Worm (Caenorhabditis elegans): Measurements from ENCODE around the gene nlp-5.

Gene nlp-5

DNA sequence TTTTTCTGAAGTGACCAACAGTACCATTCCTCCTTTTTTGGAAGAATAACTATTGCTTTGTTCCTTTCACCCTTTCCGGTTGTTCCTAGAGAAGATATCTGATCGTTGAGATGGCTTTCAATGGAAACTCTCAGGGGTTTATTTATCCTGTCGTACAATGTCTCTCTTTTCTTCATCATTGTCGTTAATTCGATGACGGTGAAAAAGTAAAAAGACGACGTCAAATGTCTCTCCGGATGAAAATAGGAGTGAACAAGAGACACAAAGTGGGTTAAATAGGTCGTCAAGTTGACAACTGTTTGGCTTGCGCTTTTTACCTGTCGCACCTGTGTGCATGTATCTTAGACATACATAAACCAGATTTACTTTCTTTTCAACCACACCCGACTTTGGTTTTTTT is 44.3 kb upstream of the nlp-5 start:
- TF ChIP-seq rnt-1 (tag; optimal IDR thresholded peaks at IDR 0.05): no peak
- no peak for TF ChIP-seq hlh-15 (tag; optimal IDR thresholded peaks at IDR 0.05)
- TF ChIP-seq lin-11 (tag; optimal IDR thresholded peaks at IDR 0.05): no peak
- no peak for TF ChIP-seq T23F11.4 (GFP tag; optimal IDR thresholded peaks at IDR 0.05)
- TF ChIP-seq ceh-45 (GFP tag; IDR thresholded peaks at IDR 0.05): no peak
- TF ChIP-seq Y22D7AL.16 (tag; optimal IDR thresholded peaks at IDR 0.05): no peak
- TF ChIP-seq ceh-31 (tag; optimal IDR thresholded peaks at IDR 0.05): no peak
- TF ChIP-seq gmeb-2 (tag; optimal IDR thresholded peaks at IDR 0.05): no peak
- TF ChIP-seq fkh-6 (tag; optimal IDR thresholded peaks at IDR 0.05): no peak
- TF ChIP-seq unc-86 (tag; optimal IDR thresholded peaks at IDR 0.05): no peak
- TF ChIP-seq ceh-22 (tag; optimal IDR thresholded peaks at IDR 0.05): no peak
- no peak for TF ChIP-seq odd-2 (tag; optimal IDR thresholded peaks at IDR 0.05)
- no peak for TF ChIP-seq tbx-7 (tag; optimal IDR thresholded peaks at IDR 0.05)
- TF ChIP-seq che-1 (tag; optimal IDR thresholded peaks at IDR 0.05): no peak
- TF ChIP-seq pha-2 (tag; optimal IDR thresholded peaks at IDR 0.05): no peak

- TF ChIP-seq nhr-11 (tag; optimal IDR thresholded peaks at IDR 0.05) (no peak), nfya-1 (tag; optimal IDR thresholded peaks at IDR 0.05) (no peak), pax-1 (tag; optimal IDR thresholded peaks at IDR 0.05) (no peak), elt-4 (tag; optimal IDR thresholded peaks at IDR 0.05) (no peak), ceh-30 (tag; optimal IDR thresholded peaks at IDR 0.05) (no peak), ceh-34 (tag; optimal IDR thresholded peaks at IDR 0.05) (no peak), eyg-1 (tag; optimal IDR thresholded peaks at IDR 0.05) (no peak), ceh-48 (tag; optimal IDR thresholded peaks at IDR 0.05) (no peak), ceh-22 (tag; optimal IDR thresholded peaks at IDR 0.05) (no peak), hlh-6 (tag; optimal IDR thresholded peaks at IDR 0.05) (no peak), C38D4.7 (GFP tag; optimal IDR thresholded peaks at IDR 0.05) (no peak), hlh-13 (GFP tag; optimal IDR thresholded peaks at IDR 0.05) (no peak), ceh-31 (tag; optimal IDR thresholded peaks at IDR 0.05) (no peak), unc-3 (GFP tag; conservative IDR thresholded peaks at IDR 0.05) (no peak), unc-3 (tag; optimal IDR thresholded peaks at IDR 0.05) (no peak), ahr-1 (tag; optimal IDR thresholded peaks at IDR 0.05) (no peak), zip-5 (tag; optimal IDR thresholded peaks at IDR 0.05) (no peak), lim-6 (tag; optimal IDR thresholded peaks at IDR 0.05) (no peak), hlh-8 (tag; optimal IDR thresholded peaks at IDR 0.05) (no peak)
These were observed 39.8 kb upstream of the nlp-5 start, which contains the start of gene qua-1 for ce11 chrII:8198503-8198902. Gene qua-1, plus strand, starts transcription at chrII:8198803.

- peak; percentile 9 for TF ChIP-seq unc-55 (GFP tag; optimal IDR thresholded peaks at IDR 0.05)
- no peak for TF ChIP-seq tbx-7 (tag; optimal IDR thresholded peaks at IDR 0.05)
- no peak for TF ChIP-seq ttx-3 (tag; optimal IDR thresholded peaks at IDR 0.05)
These were observed 38.5 kb upstream of the nlp-5 start for ce11 chrII:8199803-8200202.

- TF ChIP-seq dve-1 (tag; optimal IDR thresholded peaks at IDR 0.05): no peak
- no peak for TF ChIP-seq pros-1 (tag; optimal IDR thresholded peaks at IDR 0.05)
- no peak for TF ChIP-seq pqm-1 (tag; optimal IDR thresholded peaks at IDR 0.05)
- no peak for TF ChIP-seq che-1 (tag; optimal IDR thresholded peaks at IDR 0.05)
- TF ChIP-seq elt-4 (tag; optimal IDR thresholded peaks at IDR 0.05): no peak
- TF ChIP-seq ceh-14 (tag; optimal IDR thresholded peaks at IDR 0.05): no peak
- no peak for TF ChIP-seq hlh-30 (tag; optimal IDR thresholded peaks at IDR 0.05; ENCODE audit: insufficient read depth)
- no peak for TF ChIP-seq unc-55 (GFP tag; optimal IDR thresholded peaks at IDR 0.05)
- no peak for TF ChIP-seq madf-2 (tag; optimal IDR thresholded peaks at IDR 0.05)
- TF ChIP-seq syd-9 (tag; optimal IDR thresholded peaks at IDR 0.05): no peak
- TF ChIP-seq nhr-232 (tag; optimal IDR thresholded peaks at IDR 0.05): no peak
These were observed 34.2 kb upstream of the nlp-5 start, which contains the start of gene col-76 for ce11 chrII:8204039-8204438. Gene col-76, plus strand, starts transcription at chrII:8204339.

Data from whole organism, late embryonic.